Worm (Caenorhabditis elegans): ENCODE measurements around the gene T08B6.9.

ce11 chrIV:4877102-4877501 is 13.5 kb upstream of the T08B6.9 start, which contains the start of gene str-170:
- TF ChIP-seq dao-5 (tag; optimal IDR thresholded peaks at IDR 0.05) (no peak), W03F9.2 (tag; optimal IDR thresholded peaks at IDR 0.05) (no peak)

Measured in whole organism, L4/young adult.